Fruit fly (Drosophila melanogaster) whole organism, embryonic: ENCODE results near the gene bor.

Experiments used
- Asciz ChIP-seq: fragments of 200-800 bp; sonication (Bioruptor generic); optimal IDR thresholded peaks from 2 replicates; lab custom pipeline; 2017; ENCODE audit warnings: missing biosample characterization, mild to moderate bottlenecking, missing genetic modification characterization, missing genetic modification reagents
- B-H1 ChIP-seq: fragments of 200-800 bp; sonication (Bioruptor generic); IDR thresholded peaks from 3 replicates; pipeline ENCODE4 v1.3.6; 2022; ENCODE audit warnings: missing biosample characterization, missing genetic modification characterization
- CG10366 ChIP-seq: fragments of 200-800 bp; sonication (Bioruptor generic); IDR thresholded peaks from 2 replicates; pipeline ENCODE4 v1.3.6; 2022; ENCODE audit warnings: missing biosample characterization, missing genetic modification characterization
- CG10431 ChIP-seq: fragments of 200-800 bp; sonication (Bioruptor generic); optimal IDR thresholded peaks from 3 replicates; lab custom pipeline; 2018; ENCODE audit warnings: missing biosample characterization, mild to moderate bottlenecking, missing genetic modification characterization
- CG10979 ChIP-seq: fragments of 200-800 bp; sonication (Bioruptor generic); optimal IDR thresholded peaks from 2 replicates; lab custom pipeline; 2018; ENCODE audit warnings: missing biosample characterization, mild to moderate bottlenecking, missing genetic modification characterization, moderate library complexity
- CG11456 ChIP-seq: fragments of 200-800 bp; sonication (Bioruptor generic); IDR thresholded peaks from 3 replicates; pipeline ENCODE4 v1.3.6; 2022; ENCODE audit warnings: missing biosample characterization, missing genetic modification characterization
- CG11696 ChIP-seq: fragments of 200-800 bp; sonication (Bioruptor generic); IDR thresholded peaks from 2 replicates; pipeline ENCODE4 v1.3.6; 2022; ENCODE audit warnings: missing biosample characterization, missing genetic modification characterization
- CG12299 ChIP-seq: fragments of 200-800 bp; sonication (Bioruptor generic); optimal IDR thresholded peaks from 2 replicates; lab custom pipeline; 2018; ENCODE audit warnings: missing biosample characterization, mild to moderate bottlenecking, missing genetic modification characterization
- CG12659 ChIP-seq: fragments of 200-800 bp; sonication (Bioruptor generic); optimal IDR thresholded peaks from 3 replicates; lab custom pipeline; 2017; ENCODE audit warnings: mild to moderate bottlenecking, missing biosample characterization, missing genetic modification reagents, missing genetic modification characterization
- CG13424 ChIP-seq: fragments of 200-800 bp; sonication (Bioruptor generic); optimal IDR thresholded peaks from 2 replicates; lab custom pipeline; 2019; ENCODE audit warnings: missing biosample characterization, mild to moderate bottlenecking, missing genetic modification characterization, moderate library complexity
- CG14710 ChIP-seq: fragments of 200-800 bp; sonication (Bioruptor generic); optimal IDR thresholded peaks from 3 replicates; lab custom pipeline; 2019; ENCODE audit warnings: missing biosample characterization, mild to moderate bottlenecking, missing genetic modification characterization, moderate library complexity
- CG15269 ChIP-seq: fragments of 200-800 bp; sonication (Bioruptor generic); optimal IDR thresholded peaks from 2 replicates; lab custom pipeline; 2018; ENCODE audit warnings: missing biosample characterization, mild to moderate bottlenecking, missing genetic modification characterization, moderate library complexity
- CG1832 ChIP-seq: fragments of 200-800 bp; sonication (Bioruptor generic); optimal IDR thresholded peaks from 2 replicates; lab custom pipeline; 2017; ENCODE audit warnings: missing biosample characterization, mild to moderate bottlenecking, missing genetic modification characterization, inconsistent platforms
- CG18619 ChIP-seq: fragments of 200-800 bp; sonication (Bioruptor generic); optimal IDR thresholded peaks from 3 replicates; lab custom pipeline; 2017; ENCODE audit warnings: missing biosample characterization, mild to moderate bottlenecking, missing genetic modification characterization
- CG18764 ChIP-seq: fragments of 200-800 bp; sonication (Bioruptor generic); optimal IDR thresholded peaks from 3 replicates; lab custom pipeline; 2016; ENCODE audit warnings: missing biosample characterization, missing genetic modification characterization
- CG2120 ChIP-seq: fragments of 200-800 bp; sonication (Bioruptor generic); optimal IDR thresholded peaks from 3 replicates; lab custom pipeline; 2016; ENCODE audit warnings: missing biosample characterization, missing genetic modification characterization
- CG2712 ChIP-seq: fragments of 200-800 bp; optimal IDR thresholded peaks from 3 replicates; lab custom pipeline; 2019; ENCODE audit warnings: missing biosample characterization, mild to moderate bottlenecking, missing genetic modification characterization, moderate library complexity
- CG30431 ChIP-seq: fragments of 200-800 bp; sonication (Bioruptor generic); optimal IDR thresholded peaks from 2 replicates; lab custom pipeline; 2017; ENCODE audit warnings: missing biosample characterization, missing genetic modification characterization
- CG31388 ChIP-seq: fragments of 200-800 bp; sonication (Bioruptor generic); optimal IDR thresholded peaks from 2 replicates; lab custom pipeline; 2016; ENCODE audit warnings: missing biosample characterization, missing genetic modification characterization
- CG3838 ChIP-seq: fragments of 200-800 bp; sonication (Bioruptor generic); optimal IDR thresholded peaks from 3 replicates; lab custom pipeline; 2016; ENCODE audit warnings: missing biosample characterization, missing genetic modification characterization
- CG5953 ChIP-seq: fragments of 200-800 bp; sonication (Bioruptor generic); IDR thresholded peaks from 2 replicates; pipeline ENCODE4 v1.3.6; 2022; ENCODE audit warnings: missing biosample characterization, missing genetic modification characterization
- CG7786 ChIP-seq: fragments of 200-800 bp; sonication (Bioruptor generic); optimal IDR thresholded peaks from 2 replicates; lab custom pipeline; 2016; ENCODE audit warnings: missing biosample characterization, missing genetic modification characterization
- CG8359 ChIP-seq: fragments of 200-800 bp; sonication (Bioruptor generic); optimal IDR thresholded peaks from 2 replicates; lab custom pipeline; 2017; ENCODE audit warnings: missing biosample characterization, mild to moderate bottlenecking, missing genetic modification characterization, borderline replicate concordance
- CG8924 ChIP-seq: fragments of 200-800 bp; optimal IDR thresholded peaks from 3 replicates; lab custom pipeline; 2019; ENCODE audit warnings: missing biosample characterization, mild to moderate bottlenecking, missing genetic modification characterization, moderate library complexity
- CG9437 ChIP-seq: fragments of 200-800 bp; sonication (Bioruptor generic); optimal IDR thresholded peaks from 2 replicates; lab custom pipeline; 2018; ENCODE audit warnings: missing biosample characterization, mild to moderate bottlenecking, missing genetic modification characterization
- CrebB ChIP-seq: fragments of 200-800 bp; sonication (Bioruptor generic); optimal IDR thresholded peaks from 3 replicates; lab custom pipeline; 2018; ENCODE audit warnings: missing biosample characterization, mild to moderate bottlenecking, missing genetic modification characterization
- D ChIP-seq, 2 experiments: fragments of 200-800 bp in 1 of 2; fragments of >200 bp in 1 of 2; sonication (Bioruptor generic) in 1 of 2; optimal IDR thresholded peaks; 2 replicates in 1 of 2; 3 replicates in 1 of 2; lab custom pipeline; 2017; ENCODE audit warnings: mild to moderate bottlenecking in 1 of 2, missing biosample characterization in 1 of 2, missing genetic modification characterization in 1 of 2, missing genetic modification reagents in 1 of 2
- Doc2 ChIP-seq: fragments of 200-800 bp; sonication (Bioruptor generic); IDR thresholded peaks from 2 replicates; pipeline ENCODE4 v1.3.6; 2022; ENCODE audit warnings: missing biosample characterization, missing genetic modification characterization
- HLH54F ChIP-seq: fragments of 200-800 bp; sonication (Bioruptor generic); optimal IDR thresholded peaks from 3 replicates; lab custom pipeline; 2016; ENCODE audit warnings: missing biosample characterization, missing genetic modification characterization
- Jarid2 ChIP-seq: fragments of 200-800 bp; sonication (Bioruptor generic); optimal IDR thresholded peaks from 3 replicates; lab custom pipeline; 2017; ENCODE audit warnings: mild to moderate bottlenecking, missing biosample characterization, missing genetic modification reagents, missing genetic modification characterization
- NC2α ChIP-seq: fragments of 200-800 bp; sonication (Bioruptor generic); optimal IDR thresholded peaks from 2 replicates; lab custom pipeline; 2016; ENCODE audit warnings: missing biosample characterization, missing genetic modification characterization
- Sox100B ChIP-seq: fragments of 200-800 bp; sonication (Bioruptor generic); optimal IDR thresholded peaks from 3 replicates; lab custom pipeline; 2018; ENCODE audit warnings: missing biosample characterization, mild to moderate bottlenecking, missing genetic modification characterization
- Xbp1 ChIP-seq: fragments of 200-800 bp; sonication (Bioruptor generic); optimal IDR thresholded peaks from 3 replicates; lab custom pipeline; 2016; ENCODE audit warnings: missing biosample characterization, mild to moderate bottlenecking, missing genetic modification characterization
- btn ChIP-seq: fragments of 200-800 bp; sonication (Bioruptor generic); optimal IDR thresholded peaks from 2 replicates; lab custom pipeline; 2016; ENCODE audit warnings: missing biosample characterization, missing genetic modification characterization
- chm ChIP-seq: fragments of 200-800 bp; sonication (Bioruptor generic); IDR thresholded peaks from 2 replicates; pipeline ENCODE4 v1.3.6; 2022; ENCODE audit warnings: missing biosample characterization, missing genetic modification characterization
- dimm ChIP-seq: fragments of 200-800 bp; sonication (Bioruptor generic); IDR thresholded peaks from 2 replicates; pipeline ENCODE4 v1.3.6; 2022; ENCODE audit warnings: missing biosample characterization, missing genetic modification characterization
- dmrt11E ChIP-seq: fragments of 200-800 bp; sonication (Bioruptor generic); optimal IDR thresholded peaks from 3 replicates; lab custom pipeline; 2018; ENCODE audit warnings: missing biosample characterization, mild to moderate bottlenecking, missing genetic modification characterization, moderate library complexity
- fd96Cb ChIP-seq: fragments of 200-800 bp; sonication (Bioruptor generic); optimal IDR thresholded peaks from 2 replicates; lab custom pipeline; 2018; ENCODE audit warnings: missing biosample characterization, mild to moderate bottlenecking, missing genetic modification characterization, moderate library complexity
- mam ChIP-seq: fragments of 200-800 bp; sonication (Bioruptor generic); optimal IDR thresholded peaks from 3 replicates; lab custom pipeline; 2016; ENCODE audit warnings: missing biosample characterization, missing genetic modification characterization
- p53 ChIP-seq: fragments of 200-800 bp; sonication (Bioruptor generic); optimal IDR thresholded peaks from 2 replicates; lab custom pipeline; 2016; ENCODE audit warnings: missing biosample characterization, missing genetic modification characterization
- pan ChIP-seq, 4 experiments: fragments of >200 bp in 3 of 4; fragments of 200-800 bp in 1 of 4; sonication (Bioruptor generic) in 1 of 4; optimal IDR thresholded peaks in 3 of 4; IDR thresholded peaks in 1 of 4; 2 replicates each; pipeline versions ENCODE4 v1.3.6 to Lab custom; 2017 to 2022; ENCODE audit warnings: missing biosample characterization in 2 of 4, missing genetic modification characterization in 2 of 4, mixed read lengths in 1 of 4
- phol ChIP-seq: fragments of 200-800 bp; sonication (Bioruptor generic); optimal IDR thresholded peaks from 3 replicates; lab custom pipeline; 2018; ENCODE audit warnings: missing biosample characterization, mild to moderate bottlenecking, missing genetic modification characterization, moderate library complexity
- prd ChIP-seq, 3 experiments: fragments of >200 bp in 2 of 3; fragments of 200-800 bp in 1 of 3; sonication (Bioruptor generic) in 1 of 3; optimal IDR thresholded peaks in 2 of 3; IDR thresholded peaks in 1 of 3; 2 replicates in 2 of 3; 3 replicates in 1 of 3; pipeline versions ENCODE4 v1.3.6 to Lab custom; 2017 to 2022; ENCODE audit warnings: missing biosample characterization in 1 of 3, missing genetic modification characterization in 1 of 3
- run ChIP-seq: fragments of 200-800 bp; sonication (Bioruptor generic); optimal IDR thresholded peaks from 3 replicates; lab custom pipeline; 2018; ENCODE audit warnings: missing biosample characterization, mild to moderate bottlenecking, missing genetic modification characterization
- salm ChIP-seq: fragments of 200-800 bp; sonication (Bioruptor generic); optimal IDR thresholded peaks from 2 replicates; lab custom pipeline; 2018; ENCODE audit warnings: missing biosample characterization, mild to moderate bottlenecking, missing genetic modification characterization
- shn ChIP-seq: fragments of 200-800 bp; sonication (Bioruptor generic); optimal IDR thresholded peaks from 3 replicates; lab custom pipeline; 2016; ENCODE audit warnings: missing biosample characterization, missing genetic modification characterization
- z ChIP-seq: fragments of 200-800 bp; sonication (Bioruptor generic); IDR thresholded peaks from 3 replicates; pipeline ENCODE4 v1.3.6; 2022; ENCODE audit warnings: missing biosample characterization, missing genetic modification characterization

bor gene

dm6 chr3R:16249829-16250814 lies 13.8 kb downstream of the bor start (continued):
- TF ChIP-seq CG3838 (peak; percentile 33), CG15269 (tag; lab: Kevin White, UChicago) (peak; percentile 61), Sox100B (GFP tag; lab: Kevin White, UChicago) (no peak), CG18764 (GFP tag; lab: Kevin White, UChicago) (no peak), CG30431 (GFP tag; lab: Kevin White, UChicago) (no peak), D (optimal IDR thresholded peaks at IDR 0.05; lab: Kevin White, UChicago) (peak; percentile 86), D (GFP tag; optimal IDR thresholded peaks at IDR 0.05; lab: Kevin White, UChicago) (peak; percentile 16), HLH54F (GFP tag; lab: Kevin White, UChicago) (no peak), CG31388 (GFP tag; lab: Kevin White, UChicago) (no peak), CrebB (no peak), dmrt11E (no peak), CG8359 (no peak), Asciz (GFP tag; lab: Kevin White, UChicago) (peak; percentile 20), CG8924 (tag; lab: Kevin White, UChicago) (peak; percentile 65), CG10431 (GFP tag; lab: Kevin White, UChicago) (peak; percentile 55), CG14710 (peak; percentile 18), phol (tag; lab: Kevin White, UChicago) (peak; percentile 60), mam (peak; percentile 46), CG13424 (tag; lab: Kevin White, UChicago) (peak; percentile 37), CG12299 (peak; percentile 35), salm (tag; lab: Kevin White, UChicago) (no peak), fd96Cb (no peak), btn (GFP tag; lab: Kevin White, UChicago) (no peak), Xbp1 (peak; percentile 52), CG2120 (peak; percentile 63), CG10979 (tag; lab: Kevin White, UChicago) (no peak), p53 (no peak), B-H1 (GFP tag; lab: Robert Waterston, UW) (no peak), CG18619 (peak; percentile 53), CG1832 (GFP tag; lab: Kevin White, UChicago) (peak; percentile 66), CG5953 (GFP tag; lab: Robert Waterston, UW) (no peak), CG11456 (GFP tag; lab: Robert Waterston, UW) (no peak), run (tag; lab: Kevin White, UChicago) (no peak), CG11696 (GFP tag; lab: Robert Waterston, UW) (no peak), Jarid2 (GFP tag; lab: Kevin White, UChicago) (peak; percentile 22), CG9437 (GFP tag; lab: Kevin White, UChicago) (peak; percentile 45), Doc2 (GFP tag; lab: Robert Waterston, UW) (no peak), z (GFP tag; lab: Robert Waterston, UW) (no peak), dimm (GFP tag; lab: Robert Waterston, UW) (no peak), shn (GFP tag; lab: Kevin White, UChicago) (peak; percentile 34), CG12659 (GFP tag; lab: Kevin White, UChicago) (peak; percentile 81), NC2α (GFP tag; lab: Kevin White, UChicago) (no peak), CG2712 (tag; lab: Kevin White, UChicago) (peak; percentile 21), prd (optimal IDR thresholded peaks at IDR 0.05; lab: Kevin White, UChicago) (no peak), prd (GFP tag; IDR thresholded peaks at IDR 0.05; lab: Robert Waterston, UW) (no peak), CG7786 (peak; percentile 13), CG10366 (GFP tag; lab: Robert Waterston, UW) (no peak), chm (GFP tag; lab: Robert Waterston, UW) (no peak), pan (optimal IDR thresholded peaks at IDR 0.05; lab: Kevin White, UChicago) (no peak), pan (GFP tag; optimal IDR thresholded peaks at IDR 0.05 in 1 of 2, IDR thresholded peaks at IDR 0.05 in 1 of 2) (no peak)
